Worm (Caenorhabditis elegans) whole organism, early embryonic: ENCODE results near the gene clec-223.

Experiments
- B0310.2 ChIP-seq: sonication (generic microtip); optimal IDR thresholded peaks from 2 replicates; lab custom pipeline; 2016; ENCODE audit warnings: mild to moderate bottlenecking, missing genetic modification characterization, missing compliant biosample characterization
- F13C5.2 ChIP-seq: sonication (generic microtip); optimal IDR thresholded peaks from 2 replicates; lab custom pipeline; 2017; ENCODE audit warnings: mild to moderate bottlenecking, missing genetic modification characterization, inconsistent platforms, missing compliant biosample characterization
- aly-1 ChIP-seq: sonication (generic microtip); optimal IDR thresholded peaks from 2 replicates; lab custom pipeline; 2016; ENCODE audit warnings: missing genetic modification characterization, missing compliant biosample characterization
- ama-1 ChIP-seq: fragments of 150-350 bp; optimal IDR thresholded peaks from 2 replicates; lab custom pipeline; 2014
- ceh-13 ChIP-seq: fragments of 200-800 bp; sonication (Bioruptor generic); optimal IDR thresholded peaks from 2 replicates; lab custom pipeline; 2018; ENCODE audit warnings: mild to moderate bottlenecking, missing genetic modification characterization, missing compliant biosample characterization
- ceh-36 ChIP-seq: sonication (generic microtip); optimal IDR thresholded peaks from 2 replicates; lab custom pipeline; 2016; ENCODE audit warnings: missing genetic modification characterization, inconsistent platforms, missing compliant biosample characterization
- ets-7 ChIP-seq: sonication (generic microtip); optimal IDR thresholded peaks from 2 replicates; lab custom pipeline; 2016; ENCODE audit warnings: missing genotype, missing genetic modification characterization, missing compliant biosample characterization
- flt-1 ChIP-seq: fragments of 200-800 bp; sonication (Bioruptor generic); IDR thresholded peaks from 2 replicates; pipeline ENCODE4 v1.3.6; 2022; ENCODE audit warnings: missing genetic modification characterization, missing compliant biosample characterization
- hmbx-1 ChIP-seq: sonication (generic microtip); optimal IDR thresholded peaks from 2 replicates; lab custom pipeline; 2016; ENCODE audit warnings: mild to moderate bottlenecking, missing genetic modification characterization, missing compliant biosample characterization
- scrt-1 ChIP-seq: fragments of 200-800 bp; sonication (Bioruptor generic); IDR thresholded peaks from 2 replicates; pipeline ENCODE4 v1.3.6; 2022; ENCODE audit warnings: missing genetic modification characterization, missing compliant biosample characterization
- tbx-11 ChIP-seq: fragments of 200-800 bp; sonication (Bioruptor generic); IDR thresholded peaks from 2 replicates; pipeline ENCODE4 v1.3.6; 2022; ENCODE audit warnings: missing genetic modification characterization, missing compliant biosample characterization
- tbx-37 ChIP-seq: fragments of 200-800 bp; sonication (Bioruptor generic); conservative IDR thresholded peaks from 2 replicates; pipeline ENCODE4 v1.3.6; 2022; ENCODE audit warnings: missing genetic modification reagents, missing genetic modification characterization, missing compliant biosample characterization
- tra-4 ChIP-seq: sonication (generic microtip); optimal IDR thresholded peaks from 2 replicates; lab custom pipeline; 2017; ENCODE audit warnings: missing genetic modification characterization, missing compliant biosample characterization

- TF ChIP-seq hmbx-1 (tag; lab: Kevin White, UChicago) (no peak), tbx-37 (GFP tag; lab: Robert Waterston, UW) (0 out of 2 replicates have a peak, but pooled peaks have one; percentile 11), flt-1 (no peak), ama-1 (lab: Kevin White, UChicago) (no peak), F13C5.2 (tag; lab: Kevin White, UChicago) (peak; percentile 39), tra-4 (tag; lab: Kevin White, UChicago) (no peak), B0310.2 (no peak), aly-1 (tag; lab: Kevin White, UChicago) (no peak), ceh-13 (no peak), scrt-1 (GFP tag; lab: Robert Waterston, UW) (no peak), ceh-36 (no peak), ets-7 (tag; lab: Kevin White, UChicago) (no peak), tbx-11 (GFP tag; lab: Robert Waterston, UW) (no peak)
Observed at ce11 chrV:11228653-11229173, 44.2 kb upstream of the clec-223 start, which contains the start of gene pqn-70.
